Fruit fly (Drosophila melanogaster): ENCODE data around the gene kel.
A peak's percentile ranks its signal among the peaks of the same experiment; 100 is the strongest.

kel gene

DNA sequence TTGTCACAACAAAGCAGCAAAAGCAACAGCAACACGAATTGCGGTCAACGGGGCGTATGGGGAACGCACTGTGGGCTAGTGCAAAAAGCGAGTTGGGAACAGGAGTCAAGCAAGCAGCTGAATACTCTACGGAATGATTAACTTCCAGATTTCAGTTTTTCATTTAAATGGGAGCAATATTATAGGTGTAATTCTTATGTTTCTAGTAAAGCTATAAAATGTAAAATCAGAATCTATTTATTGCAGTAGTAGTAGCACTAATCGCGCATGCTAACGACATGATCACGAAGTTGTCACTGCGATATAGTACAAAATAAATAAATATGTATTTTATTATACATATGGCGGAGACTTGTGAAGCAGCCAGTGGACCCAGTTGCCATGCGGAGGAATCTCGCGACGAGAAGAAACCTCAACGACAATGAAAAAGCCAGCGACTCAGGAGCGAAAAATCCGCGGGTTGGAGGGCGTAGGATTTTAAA is 8.8 kb upstream of the kel start (continued):
- TF ChIP-seq Sox15 (GFP tag; optimal IDR thresholded peaks at IDR 0.05) (peak; percentile 54), Blimp-1 (GFP tag; optimal IDR thresholded peaks at IDR 0.05) (no peak), Eip78C (GFP tag) (peak; percentile 89), fd85E (GFP tag; optimal IDR thresholded peaks at IDR 0.05) (peak; percentile 33), CG10631 (GFP tag; optimal IDR thresholded peaks at IDR 0.05) (peak; percentile 63), acj6 (GFP tag; optimal IDR thresholded peaks at IDR 0.05) (peak; percentile 73), CG3032 (tag; optimal IDR thresholded peaks at IDR 0.05) (peak; percentile 72), dac (GFP tag; optimal IDR thresholded peaks at IDR 0.05) (no peak), CG10669 (GFP tag; optimal IDR thresholded peaks at IDR 0.05) (peak; percentile 68), CG9139 (GFP tag; optimal IDR thresholded peaks at IDR 0.05) (peak; percentile 41), CG34406 (GFP tag; optimal IDR thresholded peaks at IDR 0.05) (peak; percentile 72), achi (GFP tag; optimal IDR thresholded peaks at IDR 0.05) (peak; percentile 41)

DNA sequence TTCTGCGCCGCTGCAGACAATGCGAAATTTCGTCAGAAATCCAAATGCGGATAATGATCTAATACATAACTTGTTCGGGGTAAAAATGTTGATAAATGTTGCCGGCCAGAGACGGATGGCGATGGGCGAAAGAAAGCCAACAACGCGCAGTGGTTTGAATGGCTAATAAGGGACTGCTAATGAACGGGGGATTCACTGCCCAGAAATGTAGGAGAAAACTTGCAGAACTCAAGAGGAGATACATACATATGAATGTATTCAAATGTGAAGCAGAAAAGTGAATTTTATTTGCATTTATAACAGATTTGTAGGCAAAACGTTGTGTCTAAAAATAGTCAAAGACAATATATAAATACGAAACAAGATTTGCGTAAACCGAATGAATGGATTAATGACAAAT is 7.9 kb upstream of the kel start:
- TF ChIP-seq Ets96B (tag; optimal IDR thresholded peaks at IDR 0.05) (no peak), CG7368 (GFP tag; optimal IDR thresholded peaks at IDR 0.05) (no peak), CG34406 (GFP tag; optimal IDR thresholded peaks at IDR 0.05) (no peak)

DNA sequence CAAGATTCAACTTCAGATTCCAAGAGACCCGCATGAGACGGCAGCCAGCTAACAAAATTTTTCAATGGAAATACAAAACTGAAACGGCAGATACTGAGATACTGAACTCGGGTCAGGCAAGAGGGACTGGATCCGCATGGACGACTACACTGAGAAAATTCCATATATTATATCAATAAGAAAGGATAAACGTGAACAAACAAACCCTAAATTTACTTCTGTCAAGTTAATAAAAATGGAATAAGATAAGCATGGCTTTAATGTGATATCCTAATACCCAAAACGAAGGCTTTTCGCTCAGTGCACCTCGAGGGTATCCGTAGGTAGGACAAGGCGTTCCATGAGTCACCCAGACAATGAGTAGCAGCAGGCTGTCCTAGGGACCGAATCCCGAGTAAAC is 7.4 kb upstream of the kel start:
- peak; percentile 87 for TF ChIP-seq spab (GFP tag; optimal IDR thresholded peaks at IDR 0.05)
- TF ChIP-seq CG10669 (GFP tag; optimal IDR thresholded peaks at IDR 0.05), result peak; percentile 89
- peak; percentile 89 for TF ChIP-seq Ets21C (GFP tag; optimal IDR thresholded peaks at IDR 0.05)
- peak; percentile 91 for TF ChIP-seq Smox (GFP tag; optimal IDR thresholded peaks at IDR 0.05)
- peak; percentile 53 for TF ChIP-seq CG6276 (GFP tag; optimal IDR thresholded peaks at IDR 0.05)
- TF ChIP-seq dsx (GFP tag; optimal IDR thresholded peaks at IDR 0.05; ENCODE audit: poor library complexity, severe bottlenecking), result peak; percentile 89
- peak; percentile 94 for TF ChIP-seq Hr39 (GFP tag; optimal IDR thresholded peaks at IDR 0.05)
- peak; percentile 92 for TF ChIP-seq CG34406 (GFP tag; optimal IDR thresholded peaks at IDR 0.05)
- peak; percentile 69 to 83 for TF ChIP-seq salr (GFP tag; optimal IDR thresholded peaks at IDR 0.05)
- TF ChIP-seq CG15336 (GFP tag; IDR thresholded peaks at IDR 0.05), result peak; percentile 81
- peak; percentile 81 for TF ChIP-seq Eip93F (GFP tag; optimal IDR thresholded peaks at IDR 0.05)
- TF ChIP-seq Eip78C (GFP tag), result peak; percentile 97
- peak; percentile 89 for TF ChIP-seq CG1621 (tag; optimal IDR thresholded peaks at IDR 0.05)
- peak; percentile 89 for TF ChIP-seq CG3032 (tag; optimal IDR thresholded peaks at IDR 0.05)
- TF ChIP-seq Hr38 (GFP tag; optimal IDR thresholded peaks at IDR 0.05), result no peak
- peak; percentile 94 for TF ChIP-seq vri (GFP tag; optimal IDR thresholded peaks at IDR 0.05)
- peak; percentile 92 for TF ChIP-seq CG8632 (GFP tag; optimal IDR thresholded peaks at IDR 0.05)
- peak; percentile 96 for TF ChIP-seq Met (GFP tag; optimal IDR thresholded peaks at IDR 0.05)
- TF ChIP-seq CG31627 (GFP tag; optimal IDR thresholded peaks at IDR 0.05), result peak; percentile 94
- TF ChIP-seq CG16779 (tag; optimal IDR thresholded peaks at IDR 0.05), result peak; percentile 70
- peak; percentile 88 for TF ChIP-seq CG9139 (GFP tag; optimal IDR thresholded peaks at IDR 0.05)
- peak; percentile 96 for TF ChIP-seq CG6163 (GFP tag; IDR thresholded peaks at IDR 0.05)
- peak; percentile 91 for TF ChIP-seq CG8319 (GFP tag; optimal IDR thresholded peaks at IDR 0.05)
- TF ChIP-seq fkh (GFP tag; optimal IDR thresholded peaks at IDR 0.05), result peak; percentile 76
- TF ChIP-seq acj6 (GFP tag; optimal IDR thresholded peaks at IDR 0.05), result peak; percentile 95
- peak; percentile 75 for TF ChIP-seq Blimp-1 (GFP tag; optimal IDR thresholded peaks at IDR 0.05)
- TF ChIP-seq fd85E (GFP tag; optimal IDR thresholded peaks at IDR 0.05), result peak; percentile 69
- TF ChIP-seq Lpt (GFP tag; optimal IDR thresholded peaks at IDR 0.05), result peak; percentile 78
- peak; percentile 95 for TF ChIP-seq svp (GFP tag)
- TF ChIP-seq CG11902 (GFP tag; optimal IDR thresholded peaks at IDR 0.05), result peak; percentile 92
- TF ChIP-seq CG6808 (GFP tag; optimal IDR thresholded peaks at IDR 0.05), result peak; percentile 87
- peak; percentile 95 for TF ChIP-seq CG3919 (GFP tag; optimal IDR thresholded peaks at IDR 0.05)
- peak; percentile 96 for TF ChIP-seq esn (GFP tag; optimal IDR thresholded peaks at IDR 0.05)
- peak; percentile 94 for TF ChIP-seq Sox102F (GFP tag; optimal IDR thresholded peaks at IDR 0.05)
- peak; percentile 85 for TF ChIP-seq CG8119 (GFP tag; IDR thresholded peaks at IDR 0.05)
- TF ChIP-seq Hr4 (GFP tag; optimal IDR thresholded peaks at IDR 0.05), result peak; percentile 84
- TF ChIP-seq Gug (GFP tag; IDR thresholded peaks at IDR 0.05), result peak; percentile 62
- peak; percentile 92 for TF ChIP-seq pdm3 (GFP tag; optimal IDR thresholded peaks at IDR 0.05)
- peak; percentile 91 for TF ChIP-seq achi (GFP tag; optimal IDR thresholded peaks at IDR 0.05)
- TF ChIP-seq CG10631 (GFP tag; optimal IDR thresholded peaks at IDR 0.05), result peak; percentile 91
- TF ChIP-seq fd59A (GFP tag; optimal IDR thresholded peaks at IDR 0.05), result peak; percentile 87
- peak; percentile 91 for TF ChIP-seq Eip75B (GFP tag; optimal IDR thresholded peaks at IDR 0.05)
- peak; percentile 90 for TF ChIP-seq Sox15 (GFP tag; optimal IDR thresholded peaks at IDR 0.05)
